Worm (Caenorhabditis elegans) whole organism, L4 larva: ENCODE measurements around the gene gbb-1.

Experiments
- D1046.2 ChIP-seq: fragments of 200-800 bp; sonication (Bioruptor generic); IDR thresholded peaks from 2 replicates; pipeline ENCODE4 v1.3.6; 2022; ENCODE audit warnings: missing genetic modification characterization, missing compliant biosample characterization
- F37D6.2 ChIP-seq: sonication (generic microtip); optimal IDR thresholded peaks from 2 replicates; lab custom pipeline; 2016; ENCODE audit warnings: mild to moderate bottlenecking, missing genetic modification characterization, missing compliant biosample characterization
- aly-2 ChIP-seq: sonication (generic microtip); optimal IDR thresholded peaks from 2 replicates; lab custom pipeline; 2018; ENCODE audit warnings: missing biosample characterization, missing genetic modification characterization
- daf-8 ChIP-seq: fragments of 200-800 bp; sonication (Bioruptor generic); IDR thresholded peaks from 2 replicates; pipeline ENCODE4 v1.3.6; 2022; ENCODE audit warnings: missing genetic modification characterization, missing compliant biosample characterization
- nhr-237 ChIP-seq: sonication (generic microtip); optimal IDR thresholded peaks from 2 replicates; lab custom pipeline; 2017; ENCODE audit warnings: missing biosample characterization, missing genetic modification characterization
- nhr-6 ChIP-seq: fragments of 150-350 bp; optimal IDR thresholded peaks from 2 replicates; lab custom pipeline; 2014; ENCODE audit warnings: missing biosample characterization, missing genetic modification characterization
- nhr-77 ChIP-seq: fragments of 150-350 bp; optimal IDR thresholded peaks from 2 replicates; lab custom pipeline; 2014; ENCODE audit warnings: missing biosample characterization, missing genetic modification characterization
- unc-130 ChIP-seq: sonication (generic microtip); optimal IDR thresholded peaks from 2 replicates; lab custom pipeline; 2016; ENCODE audit warnings: missing genetic modification reagents, missing genetic modification characterization, missing compliant biosample characterization
- unc-62 ChIP-seq, 3 experiments: fragments of 150-350 bp in 1 of 3; sonication (generic microtip); optimal IDR thresholded peaks in 2 of 3; peaks in 1 of 3; 1 replicate in 1 of 3; 2 replicates in 2 of 3; lab custom pipeline; 2014 to 2017; ENCODE audit warnings: missing biosample characterization in 3 of 3, missing genetic modification characterization in 3 of 3, missing genetic modification reagents in 3 of 3, missing genotype in 1 of 3

- TF ChIP-seq F37D6.2 (tag; lab: Kevin White, UChicago) (no peak), unc-62 (GFP tag; optimal IDR thresholded peaks at IDR 0.05 in 1 of 2; lab: Kevin White, UChicago) (no peak), unc-62 (tag; optimal IDR thresholded peaks at IDR 0.05; lab: Kevin White, UChicago) (no peak), nhr-77 (no peak), nhr-6 (tag; lab: Kevin White, UChicago) (no peak), nhr-237 (no peak), unc-130 (GFP tag; lab: Kevin White, UChicago) (no peak), daf-8 (no peak), aly-2 (tag; lab: Kevin White, UChicago) (no peak), D1046.2 (GFP tag; lab: Robert Waterston, UW) (no peak)
Observed at ce11 chrX:2953522-2954032, 4.2 kb upstream of the gbb-1 start.
